Fruit fly (Drosophila melanogaster): ENCODE data around the gene CG7377.
A peak's percentile ranks its signal among the peaks of the same experiment; 100 is the strongest.

The CG7377 gene

dm6 chr3L:11620001-11620400 is 30.5 kb downstream of the CG7377 start, which contains the start of gene Muc68Ca:
Gene Muc68Ca (minus strand): TSS chr3L:11620101.
- TF ChIP-seq CTCF (optimal IDR thresholded peaks at IDR 0.05) (no peak), CG8478 (optimal IDR thresholded peaks at IDR 0.05) (no peak)

- TF ChIP-seq CTCF (optimal IDR thresholded peaks at IDR 0.05) = no peak
- no peak for TF ChIP-seq CG8478 (optimal IDR thresholded peaks at IDR 0.05)
These were observed 33.3 kb downstream of the CG7377 start for dm6 chr3L:11622750-11623149.

dm6 chr3L:11623245-11623883 is 33.9 kb downstream of the CG7377 start:
- TF ChIP-seq CTCF (optimal IDR thresholded peaks at IDR 0.05) (no peak), CG8478 (optimal IDR thresholded peaks at IDR 0.05) (no peak)

- no peak for TF ChIP-seq CG8478 (optimal IDR thresholded peaks at IDR 0.05)
- TF ChIP-seq CTCF (optimal IDR thresholded peaks at IDR 0.05) = no peak
These were observed 34.8 kb downstream of the CG7377 start, which contains the start of gene Akr1B for dm6 chr3L:11624281-11624680. Gene Akr1B (minus strand): TSS chr3L:11624381.

- TF ChIP-seq CTCF (optimal IDR thresholded peaks at IDR 0.05) (no peak), CG8478 (optimal IDR thresholded peaks at IDR 0.05) (no peak)
These were observed 36.2 kb downstream of the CG7377 start, which contains the start of gene CG6083 for dm6 chr3L:11625634-11626175. Gene CG6083 (minus strand): TSS chr3L:11626125.

- TF ChIP-seq CG8478 (optimal IDR thresholded peaks at IDR 0.05) (no peak), CTCF (optimal IDR thresholded peaks at IDR 0.05) (no peak)
These were observed 36.8 kb downstream of the CG7377 start, which contains the start of gene PCID2 for dm6 chr3L:11626229-11626826. Gene PCID2 (plus strand): TSS chr3L:11626441.

- TF ChIP-seq CG8478 (optimal IDR thresholded peaks at IDR 0.05) (no peak), CTCF (optimal IDR thresholded peaks at IDR 0.05) (peak in 1 of 2 experiments; percentile 16)
These were observed 38.5 kb downstream of the CG7377 start, which contains the start of gene Apt1 for dm6 chr3L:11627819-11628483. Gene Apt1 (plus strand): TSS chr3L:11628037.

- TF ChIP-seq CG8478 (optimal IDR thresholded peaks at IDR 0.05) (no peak), CTCF (optimal IDR thresholded peaks at IDR 0.05) (no peak)
These were observed 41.2 kb downstream of the CG7377 start for dm6 chr3L:11630684-11631083.

- TF ChIP-seq CG8478 (optimal IDR thresholded peaks at IDR 0.05) (no peak), CTCF (optimal IDR thresholded peaks at IDR 0.05) (no peak)
These were observed 41.6 kb downstream of the CG7377 start, which contains the start of gene CG32091 for dm6 chr3L:11631092-11631491. Gene CG32091 (plus strand): TSS chr3L:11631392.

dm6 chr3L:11634551-11634950 is 45.1 kb downstream of the CG7377 start:
- TF ChIP-seq CTCF (optimal IDR thresholded peaks at IDR 0.05) (no peak), CG8478 (optimal IDR thresholded peaks at IDR 0.05) (no peak)

dm6 chr3L:11636829-11637228 is 47.3 kb downstream of the CG7377 start:
- TF ChIP-seq CTCF (optimal IDR thresholded peaks at IDR 0.05) = no peak
- no peak for TF ChIP-seq CG8478 (optimal IDR thresholded peaks at IDR 0.05)
